Worm (Caenorhabditis elegans) whole organism, L1 larva: Measurements from ENCODE around the gene T04G9.7.

Experiments used
- C04F5.9 ChIP-seq: sonication (generic microtip); optimal IDR thresholded peaks from 2 replicates; lab custom pipeline; 2016; ENCODE audit warnings: missing genetic modification characterization, missing compliant biosample characterization
- C16A3.4 ChIP-seq: fragments of 150-350 bp; optimal IDR thresholded peaks from 2 replicates; lab custom pipeline; 2014; ENCODE audit warnings: missing biosample characterization, missing genetic modification characterization
- Y116A8C.19 ChIP-seq: sonication (generic microtip); optimal IDR thresholded peaks from 2 replicates; lab custom pipeline; 2016; ENCODE audit warnings: missing compliant biosample characterization, missing genetic modification characterization, borderline replicate concordance
- aha-1 ChIP-seq: fragments of 150-350 bp; optimal IDR thresholded peaks from 2 replicates; lab custom pipeline; 2014; ENCODE audit warnings: missing biosample characterization, missing genetic modification characterization
- alr-1 ChIP-seq: fragments of 200-800 bp; sonication (Bioruptor generic); optimal IDR thresholded peaks from 2 replicates; lab custom pipeline; 2018; ENCODE audit warnings: borderline replicate concordance, mild to moderate bottlenecking, missing genetic modification characterization, missing compliant biosample characterization
- aly-2 ChIP-seq: fragments of 150-350 bp; optimal IDR thresholded peaks from 2 replicates; lab custom pipeline; 2014; ENCODE audit warnings: missing biosample characterization, missing genetic modification characterization
- ama-1 ChIP-seq: fragments of 150-350 bp; optimal IDR thresholded peaks from 2 replicates; lab custom pipeline; 2014
- blmp-1 ChIP-seq: fragments of 150-350 bp; optimal IDR thresholded peaks from 2 replicates; lab custom pipeline; 2014; ENCODE audit warnings: missing biosample characterization, missing genetic modification characterization
- ceh-63 ChIP-seq: fragments of 200-800 bp; sonication (Bioruptor generic); optimal IDR thresholded peaks from 2 replicates; lab custom pipeline; 2018; ENCODE audit warnings: mild to moderate bottlenecking, missing genetic modification characterization, missing compliant biosample characterization
- ceh-8 ChIP-seq: fragments of 200-800 bp; sonication (Bioruptor generic); optimal IDR thresholded peaks from 2 replicates; lab custom pipeline; 2018; ENCODE audit warnings: mild to moderate bottlenecking, missing genetic modification characterization, moderate library complexity, missing compliant biosample characterization
- ceh-82 ChIP-seq, 3 experiments: fragments of 150-350 bp in 1 of 3; sonication (generic microtip) in 2 of 3; optimal IDR thresholded peaks; 2 replicates each; lab custom pipeline; 2014 to 2017; ENCODE audit warnings: missing biosample characterization in 3 of 3, missing genetic modification characterization in 3 of 3
- ceh-88 ChIP-seq: fragments of 200-800 bp; sonication (Bioruptor generic); IDR thresholded peaks from 2 replicates; pipeline ENCODE4 v1.3.6; 2022; ENCODE audit warnings: missing genetic modification characterization, missing compliant biosample characterization
- ceh-90 ChIP-seq: sonication (generic microtip); optimal IDR thresholded peaks from 2 replicates; lab custom pipeline; 2016; ENCODE audit warnings: missing genetic modification characterization, missing compliant biosample characterization
- dpl-1 ChIP-seq, 3 experiments: fragments of 150-350 bp in 2 of 3; sonication (generic microtip) in 1 of 3; optimal IDR thresholded peaks; 2 replicates each; lab custom pipeline; 2014 to 2017; ENCODE audit warnings: missing biosample characterization in 3 of 3, missing genetic modification characterization in 3 of 3, missing genetic modification reagents in 3 of 3
- efl-1 ChIP-seq, 4 experiments: fragments of 150-350 bp; optimal IDR thresholded peaks in 3 of 4; peaks in 1 of 4; 1 replicate in 1 of 4; 2 replicates in 3 of 4; lab custom pipeline; 2014; ENCODE audit warnings: missing biosample characterization in 2 of 4, missing genetic modification characterization in 2 of 4, missing genetic modification reagents in 2 of 4
- efl-3 ChIP-seq: fragments of 200-800 bp; sonication (Bioruptor generic); optimal IDR thresholded peaks from 2 replicates; lab custom pipeline; 2018; ENCODE audit warnings: mild to moderate bottlenecking, missing genetic modification characterization, missing compliant biosample characterization
- egl-13 ChIP-seq: sonication (generic microtip); optimal IDR thresholded peaks from 2 replicates; lab custom pipeline; 2016; ENCODE audit warnings: missing genotype, missing genetic modification reagents, missing genetic modification characterization, missing compliant biosample characterization
- elt-2 ChIP-seq: sonication (generic microtip); optimal IDR thresholded peaks from 2 replicates; lab custom pipeline; 2016; ENCODE audit warnings: missing genetic modification characterization, mild to moderate bottlenecking, inconsistent platforms, missing compliant biosample characterization, missing genetic modification reagents
- elt-3 ChIP-seq, 6 experiments: fragments of 150-350 bp in 1 of 6; sonication (generic microtip); optimal IDR thresholded peaks; 2 replicates each; lab custom pipeline; 2017 to 2018; ENCODE audit warnings: missing biosample characterization in 6 of 6, missing genetic modification characterization in 6 of 6, inconsistent platforms in 1 of 6
- ets-5 ChIP-seq: fragments of 200-800 bp; sonication (Bioruptor generic); IDR thresholded peaks from 2 replicates; pipeline ENCODE4 v1.3.6; 2022; ENCODE audit warnings: missing genetic modification characterization, missing compliant biosample characterization
- fkh-10 ChIP-seq: sonication (generic microtip); optimal IDR thresholded peaks from 2 replicates; lab custom pipeline; 2017; ENCODE audit warnings: missing biosample characterization, missing genetic modification reagents, missing genetic modification characterization
- fkh-4 ChIP-seq: sonication (generic microtip); optimal IDR thresholded peaks from 2 replicates; lab custom pipeline; 2016; ENCODE audit warnings: missing compliant biosample characterization, missing genetic modification characterization, borderline replicate concordance
- fkh-8 ChIP-seq: sonication (generic microtip); optimal IDR thresholded peaks from 2 replicates; lab custom pipeline; 2016; ENCODE audit warnings: mild to moderate bottlenecking, missing genetic modification characterization, missing compliant biosample characterization
- hlh-17 ChIP-seq: fragments of 200-800 bp; sonication (Bioruptor generic); optimal IDR thresholded peaks from 2 replicates; lab custom pipeline; 2018; ENCODE audit warnings: missing genetic modification characterization, mild to moderate bottlenecking, missing compliant biosample characterization, moderate library complexity, borderline replicate concordance
- hlh-4 ChIP-seq: sonication (generic microtip); optimal IDR thresholded peaks from 2 replicates; lab custom pipeline; 2016; ENCODE audit warnings: mild to moderate bottlenecking, missing genetic modification characterization, missing compliant biosample characterization
- hpl-2 ChIP-seq: fragments of 150-350 bp; optimal IDR thresholded peaks from 2 replicates; lab custom pipeline; 2014; ENCODE audit warnings: missing biosample characterization, missing genetic modification reagents, missing genetic modification characterization
- isw-1 ChIP-seq: fragments of 200-800 bp; sonication (Bioruptor generic); IDR thresholded peaks from 2 replicates; pipeline ENCODE4 v1.3.6; 2022; ENCODE audit warnings: missing genetic modification characterization, missing compliant biosample characterization
- lin-15B ChIP-seq: fragments of 150-350 bp; sonication (generic microtip); optimal IDR thresholded peaks from 3 replicates; lab custom pipeline; 2014; ENCODE audit warnings: missing biosample characterization, missing genetic modification characterization
- lin-35 ChIP-seq, 2 experiments: fragments of 150-350 bp; optimal IDR thresholded peaks; 2 replicates each; lab custom pipeline; 2014; ENCODE audit warnings: missing biosample characterization in 2 of 2, missing genetic modification characterization in 2 of 2, missing genetic modification reagents in 2 of 2
- lin-39 ChIP-seq: fragments of 150-350 bp; optimal IDR thresholded peaks from 2 replicates; lab custom pipeline; 2014; ENCODE audit warnings: missing biosample characterization, missing genetic modification reagents, missing genetic modification characterization
- lsy-2 ChIP-seq, 2 experiments: fragments of 150-350 bp; optimal IDR thresholded peaks; 2 replicates each; lab custom pipeline; 2014; ENCODE audit warnings: missing biosample characterization in 2 of 2, missing genetic modification characterization in 2 of 2
- mdl-1 ChIP-seq, 2 experiments: fragments of 150-350 bp; optimal IDR thresholded peaks; 2 replicates each; lab custom pipeline; 2014 to 2017; ENCODE audit warnings: missing biosample characterization in 2 of 2, missing genetic modification characterization in 2 of 2, inconsistent platforms in 1 of 2
- mep-1 ChIP-seq: fragments of 150-350 bp; optimal IDR thresholded peaks from 2 replicates; lab custom pipeline; 2014; ENCODE audit warnings: missing biosample characterization, missing genetic modification characterization
- nhr-19 ChIP-seq: fragments of 200-800 bp; sonication (Bioruptor generic); conservative IDR thresholded peaks from 2 replicates; pipeline ENCODE4 v1.3.6; 2022; ENCODE audit warnings: missing genetic modification characterization, missing compliant biosample characterization
- nhr-20 ChIP-seq: sonication (generic microtip); optimal IDR thresholded peaks from 2 replicates; lab custom pipeline; 2016; ENCODE audit warnings: mild to moderate bottlenecking, missing genetic modification characterization, missing compliant biosample characterization
- nhr-237 ChIP-seq: fragments of 150-350 bp; optimal IDR thresholded peaks from 2 replicates; lab custom pipeline; 2014; ENCODE audit warnings: missing biosample characterization, missing genetic modification characterization
- nhr-28 ChIP-seq: fragments of 150-350 bp; optimal IDR thresholded peaks from 2 replicates; lab custom pipeline; 2014; ENCODE audit warnings: missing biosample characterization, missing genetic modification characterization
- nhr-47 ChIP-seq: sonication (generic microtip); optimal IDR thresholded peaks from 2 replicates; lab custom pipeline; 2016; ENCODE audit warnings: mild to moderate bottlenecking, missing genetic modification characterization, moderate library complexity, missing compliant biosample characterization
- nhr-71 ChIP-seq: sonication (generic microtip); optimal IDR thresholded peaks from 2 replicates; lab custom pipeline; 2016; ENCODE audit warnings: mild to moderate bottlenecking, missing genetic modification characterization, moderate library complexity, missing compliant biosample characterization
- nhr-76 ChIP-seq: sonication (generic microtip); optimal IDR thresholded peaks from 2 replicates; lab custom pipeline; 2017; ENCODE audit warnings: missing biosample characterization, missing genetic modification characterization
- nhr-77 ChIP-seq: fragments of 150-350 bp; optimal IDR thresholded peaks from 2 replicates; lab custom pipeline; 2014; ENCODE audit warnings: missing biosample characterization, missing genetic modification characterization
- nhr-85 ChIP-seq: sonication (generic microtip); peaks from one replicate; lab custom pipeline; 2016; ENCODE audit warnings: missing genetic modification characterization, inconsistent platforms, missing compliant biosample characterization
- nhr-90 ChIP-seq: sonication (generic microtip); optimal IDR thresholded peaks from 2 replicates; lab custom pipeline; 2016; ENCODE audit warnings: mild to moderate bottlenecking, missing genetic modification characterization, missing compliant biosample characterization; ENCODE audit not compliant: poor library complexity
- sptf-1 ChIP-seq: fragments of 150-350 bp; optimal IDR thresholded peaks from 2 replicates; lab custom pipeline; 2014; ENCODE audit warnings: missing biosample characterization, missing genetic modification characterization
- sup-37 ChIP-seq: fragments of 200-800 bp; sonication (Bioruptor generic); optimal IDR thresholded peaks from 2 replicates; lab custom pipeline; 2018; ENCODE audit warnings: mild to moderate bottlenecking, missing genetic modification characterization, missing compliant biosample characterization
- tbx-2 ChIP-seq: sonication (generic microtip); optimal IDR thresholded peaks from 2 replicates; lab custom pipeline; 2016; ENCODE audit warnings: missing genetic modification characterization, missing compliant biosample characterization
- unc-30 ChIP-seq: sonication (generic microtip); optimal IDR thresholded peaks from 2 replicates; lab custom pipeline; 2017; ENCODE audit warnings: missing biosample characterization, missing genetic modification characterization
- unc-62 ChIP-seq: fragments of 150-350 bp; optimal IDR thresholded peaks from 2 replicates; lab custom pipeline; 2014; ENCODE audit warnings: missing biosample characterization, missing genetic modification reagents, missing genetic modification characterization
- unc-86 ChIP-seq: sonication (generic microtip); optimal IDR thresholded peaks from 2 replicates; lab custom pipeline; 2016; ENCODE audit warnings: missing genetic modification characterization, missing compliant biosample characterization
- unc-98 ChIP-seq: fragments of 200-800 bp; sonication (Bioruptor generic); IDR thresholded peaks from 2 replicates; pipeline ENCODE4 v1.3.6; 2022; ENCODE audit warnings: missing genetic modification characterization, missing compliant biosample characterization
- xbp-1 ChIP-seq: sonication (generic microtip); optimal IDR thresholded peaks from 2 replicates; lab custom pipeline; 2016; ENCODE audit warnings: missing genetic modification characterization, missing compliant biosample characterization
- zag-1 ChIP-seq: fragments of 150-350 bp; optimal IDR thresholded peaks from 2 replicates; lab custom pipeline; 2014; ENCODE audit warnings: missing biosample characterization, missing genetic modification characterization

T04G9.7 gene

ce11 chrX:806515-806914 is 35.9 kb downstream of the T04G9.7 start:
- TF ChIP-seq elt-3 (tag; optimal IDR thresholded peaks at IDR 0.05; lab: Kevin White, UChicago) (peak; percentile 88 to 99 (median 95)), unc-86 (tag; lab: Kevin White, UChicago) (peak; percentile 96), lin-35 (GFP tag; optimal IDR thresholded peaks at IDR 0.05; lab: Kevin White, UChicago) (peak; percentile 72 to 93), xbp-1 (tag; lab: Kevin White, UChicago) (peak; percentile 95), egl-13 (tag; lab: Kevin White, UChicago) (peak; percentile 95), mdl-1 (tag; optimal IDR thresholded peaks at IDR 0.05; lab: Kevin White, UChicago) (peak in 1 of 2 experiments; percentile 95), ceh-82 (tag; optimal IDR thresholded peaks at IDR 0.05; lab: Kevin White, UChicago) (peak; percentile 99 to 100 (median 100)), unc-98 (GFP tag; lab: Robert Waterston, UW) (peak; percentile 92), aha-1 (peak; percentile 95), elt-2 (tag; lab: Kevin White, UChicago) (peak; percentile 93), ceh-90 (tag; lab: Kevin White, UChicago) (no peak), efl-3 (GFP tag; lab: Kevin White, UChicago) (peak; percentile 95), sup-37 (peak; percentile 88), sptf-1 (tag; lab: Kevin White, UChicago) (no peak), ceh-63 (GFP tag; lab: Kevin White, UChicago) (peak; percentile 98), tbx-2 (tag; lab: Kevin White, UChicago) (peak; percentile 99), nhr-28 (tag; lab: Kevin White, UChicago) (peak; percentile 79), hlh-4 (tag; lab: Kevin White, UChicago) (no peak), nhr-20 (tag; lab: Kevin White, UChicago) (peak; percentile 98), nhr-85 (peak; percentile 97), Y116A8C.19 (peak; percentile 19), zag-1 (tag; lab: Kevin White, UChicago) (no peak), ets-5 (GFP tag; lab: Robert Waterston, UW) (peak; percentile 85; the same call in 1 of the 2 replicates), unc-62 (GFP tag; lab: Kevin White, UChicago) (no peak), C16A3.4 (tag; lab: Kevin White, UChicago) (peak; percentile 100), fkh-4 (tag; lab: Kevin White, UChicago) (peak; percentile 89), fkh-10 (GFP tag; lab: Kevin White, UChicago) (peak; percentile 99), nhr-76 (tag; lab: Kevin White, UChicago) (peak; percentile 66), fkh-8 (tag; lab: Kevin White, UChicago) (peak; percentile 96), nhr-77 (peak; percentile 99), efl-1 (optimal IDR thresholded peaks at IDR 0.05; lab: Kevin White, UChicago) (peak; percentile 84 to 92), efl-1 (GFP tag; optimal IDR thresholded peaks at IDR 0.05 in 1 of 2; lab: Kevin White, UChicago) (peak; percentile 52 to 96), nhr-47 (tag; lab: Kevin White, UChicago) (peak; percentile 99), ceh-88 (GFP tag; lab: Robert Waterston, UW) (peak; percentile 96), unc-30 (tag; lab: Kevin White, UChicago) (no peak), lsy-2 (tag; optimal IDR thresholded peaks at IDR 0.05; lab: Kevin White, UChicago) (peak; percentile 94), blmp-1 (tag; lab: Kevin White, UChicago) (peak; percentile 59), aly-2 (tag; lab: Kevin White, UChicago) (peak; percentile 93), ama-1 (lab: Kevin White, UChicago) (no peak), alr-1 (tag; lab: Kevin White, UChicago) (no peak), lin-39 (tag; lab: Kevin White, UChicago) (peak; percentile 99), isw-1 (GFP tag; lab: Robert Waterston, UW) (peak; percentile 89), lin-15B (tag; lab: Kevin White, UChicago) (peak; percentile 56), dpl-1 (GFP tag; optimal IDR thresholded peaks at IDR 0.05; lab: Kevin White, UChicago) (peak; percentile 59 to 66 (median 62)), C04F5.9 (tag; lab: Kevin White, UChicago) (peak; percentile 93), hpl-2 (GFP tag; lab: Kevin White, UChicago) (peak; percentile 97), hlh-17 (GFP tag; lab: Kevin White, UChicago) (no peak), nhr-71 (tag; lab: Kevin White, UChicago) (peak; percentile 98), mep-1 (peak; percentile 100), nhr-90 (peak; percentile 100), nhr-19 (peak; percentile 97), nhr-237 (tag; lab: Kevin White, UChicago) (peak; percentile 98), ceh-8 (peak; percentile 99)
